Worm (Caenorhabditis elegans): ENCODE results near the gene fbxa-78.
A peak's percentile ranks its signal among the peaks of the same experiment; 100 is the strongest.

fbxa-78 gene

ce11 chrIII:1210638-1211037, 47.6 kb downstream of the fbxa-78 start:
- peak; percentile 6 for TF ChIP-seq ceh-48 (tag; optimal IDR thresholded peaks at IDR 0.05)
- TF ChIP-seq nhr-11 (tag; optimal IDR thresholded peaks at IDR 0.05) = no peak
- no peak for TF ChIP-seq tbx-2 (tag; optimal IDR thresholded peaks at IDR 0.05)
- TF ChIP-seq hlh-15 (tag; optimal IDR thresholded peaks at IDR 0.05) = no peak
- TF ChIP-seq gmeb-2 (tag; optimal IDR thresholded peaks at IDR 0.05) = no peak

- no peak for TF ChIP-seq lim-6 (tag; optimal IDR thresholded peaks at IDR 0.05)
- TF ChIP-seq elt-4 (tag; optimal IDR thresholded peaks at IDR 0.05) = no peak
- no peak for TF ChIP-seq ceh-48 (tag; optimal IDR thresholded peaks at IDR 0.05)
- no peak for TF ChIP-seq gmeb-2 (tag; optimal IDR thresholded peaks at IDR 0.05)
- TF ChIP-seq unc-86 (tag; optimal IDR thresholded peaks at IDR 0.05) = no peak
- TF ChIP-seq lin-11 (tag; optimal IDR thresholded peaks at IDR 0.05) = no peak
- no peak for TF ChIP-seq pax-1 (tag; optimal IDR thresholded peaks at IDR 0.05)
- no peak for TF ChIP-seq elt-2 (tag; optimal IDR thresholded peaks at IDR 0.05)
- no peak for TF ChIP-seq ets-4 (tag; optimal IDR thresholded peaks at IDR 0.05)
- no peak for TF ChIP-seq syd-9 (tag; optimal IDR thresholded peaks at IDR 0.05)
- no peak for TF ChIP-seq tbx-2 (tag; optimal IDR thresholded peaks at IDR 0.05)
- no peak for TF ChIP-seq pros-1 (tag; optimal IDR thresholded peaks at IDR 0.05)
- TF ChIP-seq hlh-6 (tag; optimal IDR thresholded peaks at IDR 0.05) = no peak
Measured at ce11 chrIII:1207852-1208251, 50.4 kb downstream of the fbxa-78 start, which contains the start of gene orc-3. TSS of gene orc-3 (plus strand) at chrIII:1208133.
